Fruit fly (Drosophila melanogaster) whole organism, embryonic: ENCODE measurements around the gene CG42232.

ENCODE experiments used
- Adf1 ChIP-seq: fragments of 200-800 bp; sonication (Bioruptor generic); IDR thresholded peaks from 2 replicates; pipeline ENCODE4 v1.3.6; 2022; ENCODE audit warnings: missing biosample characterization, missing genetic modification characterization
- Antp ChIP-seq: fragments of 200-800 bp; sonication (Bioruptor generic); optimal IDR thresholded peaks from 3 replicates; lab custom pipeline; 2016; ENCODE audit warnings: missing biosample characterization, missing genetic modification characterization
- Blimp-1 ChIP-seq: fragments of 200-800 bp; sonication (Bioruptor generic); optimal IDR thresholded peaks from 3 replicates; lab custom pipeline; 2018; ENCODE audit warnings: missing biosample characterization, missing genetic modification characterization, mild to moderate bottlenecking, moderate library complexity, missing genetic modification reagents
- CG10654 ChIP-seq: fragments of 200-800 bp; sonication (Bioruptor generic); optimal IDR thresholded peaks from 2 replicates; lab custom pipeline; 2016; ENCODE audit warnings: missing biosample characterization, missing genetic modification characterization
- CG11456 ChIP-seq: fragments of 200-800 bp; sonication (Bioruptor generic); IDR thresholded peaks from 3 replicates; pipeline ENCODE4 v1.3.6; 2022; ENCODE audit warnings: missing biosample characterization, missing genetic modification characterization
- CG12219 ChIP-seq: fragments of 200-800 bp; sonication (Bioruptor generic); optimal IDR thresholded peaks from 3 replicates; lab custom pipeline; 2018; ENCODE audit warnings: missing biosample characterization, mild to moderate bottlenecking, missing genetic modification characterization
- CG12659 ChIP-seq: fragments of 200-800 bp; sonication (Bioruptor generic); optimal IDR thresholded peaks from 3 replicates; lab custom pipeline; 2017; ENCODE audit warnings: mild to moderate bottlenecking, missing biosample characterization, missing genetic modification reagents, missing genetic modification characterization
- CG15514 ChIP-seq: fragments of 200-800 bp; sonication (Bioruptor generic); optimal IDR thresholded peaks from 3 replicates; lab custom pipeline; 2017; ENCODE audit warnings: missing biosample characterization, missing genetic modification characterization, mild to moderate bottlenecking, moderate library complexity, missing genetic modification reagents
- CG16779 ChIP-seq: fragments of 200-800 bp; sonication (Bioruptor generic); IDR thresholded peaks from 2 replicates; pipeline ENCODE4 v1.3.6; 2022; ENCODE audit warnings: missing biosample characterization, missing genetic modification characterization
- CG18599 ChIP-seq: fragments of 200-800 bp; sonication (Bioruptor generic); optimal IDR thresholded peaks from 3 replicates; lab custom pipeline; 2017; ENCODE audit warnings: missing biosample characterization, missing genetic modification characterization, mild to moderate bottlenecking, moderate library complexity, missing genetic modification reagents
- CG6654 ChIP-seq: fragments of 200-800 bp; sonication (Bioruptor generic); optimal IDR thresholded peaks from 2 replicates; lab custom pipeline; 2017; ENCODE audit warnings: missing biosample characterization, mild to moderate bottlenecking, missing genetic modification characterization
- CG6683 ChIP-seq: fragments of 200-800 bp; sonication (Bioruptor generic); optimal IDR thresholded peaks from 2 replicates; lab custom pipeline; 2017; ENCODE audit warnings: missing biosample characterization, mild to moderate bottlenecking, missing genetic modification characterization, missing genetic modification reagents
- CG6791 ChIP-seq: fragments of 200-800 bp; sonication (Bioruptor generic); IDR thresholded peaks from 3 replicates; pipeline ENCODE4 v1.3.6; 2022; ENCODE audit warnings: missing biosample characterization, missing genetic modification characterization; ENCODE audit not compliant: partially characterized antibody
- CG6854 ChIP-seq: fragments of 200-800 bp; sonication (Bioruptor generic); optimal IDR thresholded peaks from 3 replicates; lab custom pipeline; 2017; ENCODE audit warnings: missing biosample characterization, mild to moderate bottlenecking, missing genetic modification characterization
- CG7556 ChIP-seq: fragments of 200-800 bp; sonication (Bioruptor generic); optimal IDR thresholded peaks from 2 replicates; lab custom pipeline; 2017; ENCODE audit warnings: missing biosample characterization, mild to moderate bottlenecking, missing genetic modification characterization
- CoRest ChIP-seq: fragments of 200-800 bp; sonication (Bioruptor generic); optimal IDR thresholded peaks from 3 replicates; lab custom pipeline; 2018; ENCODE audit warnings: missing biosample characterization, mild to moderate bottlenecking, missing genetic modification characterization, moderate library complexity
- Dll ChIP-seq: fragments of 200-800 bp; sonication (Bioruptor generic); IDR thresholded peaks from 4 replicates; pipeline ENCODE4 v1.3.6; 2022; ENCODE audit warnings: missing biosample characterization, missing genetic modification characterization; ENCODE audit not compliant: partially characterized antibody
- H15 ChIP-seq: fragments of 200-800 bp; sonication (Bioruptor generic); IDR thresholded peaks from 3 replicates; pipeline ENCODE4 v1.3.6; 2022; ENCODE audit warnings: missing biosample characterization, missing genetic modification characterization
- HLHmδ ChIP-seq: fragments of 200-800 bp; sonication (Bioruptor generic); optimal IDR thresholded peaks from 2 replicates; lab custom pipeline; 2018; ENCODE audit warnings: missing biosample characterization, mild to moderate bottlenecking, missing genetic modification characterization, moderate library complexity
- HmgD ChIP-seq: fragments of 200-800 bp; sonication (Bioruptor generic); optimal IDR thresholded peaks from 3 replicates; lab custom pipeline; 2016; ENCODE audit warnings: missing biosample characterization, missing genetic modification characterization
- Lhr ChIP-seq: fragments of 200-800 bp; sonication (Bioruptor generic); optimal IDR thresholded peaks from 3 replicates; lab custom pipeline; 2017; ENCODE audit warnings: mild to moderate bottlenecking, missing biosample characterization, missing genetic modification reagents, missing genetic modification characterization
- MESR4 ChIP-seq: fragments of 200-800 bp; sonication (Bioruptor generic); optimal IDR thresholded peaks from 2 replicates; lab custom pipeline; 2018; ENCODE audit warnings: missing biosample characterization, mild to moderate bottlenecking, missing genetic modification characterization, moderate library complexity
- TFAM ChIP-seq: fragments of 200-800 bp; sonication (Bioruptor generic); optimal IDR thresholded peaks from 2 replicates; lab custom pipeline; 2017; ENCODE audit warnings: missing biosample characterization, missing genetic modification characterization, inconsistent platforms
- Usf ChIP-seq: fragments of 200-800 bp; sonication (Bioruptor generic); optimal IDR thresholded peaks from 2 replicates; lab custom pipeline; 2017; ENCODE audit warnings: missing genotype, missing biosample characterization, missing genetic modification characterization
- ab ChIP-seq: fragments of 200-800 bp; sonication (Bioruptor generic); optimal IDR thresholded peaks from 2 replicates; lab custom pipeline; 2016; ENCODE audit warnings: missing biosample characterization, missing genetic modification characterization
- ara ChIP-seq: fragments of 200-800 bp; sonication (Bioruptor generic); IDR thresholded peaks from 2 replicates; pipeline ENCODE4 v1.3.6; 2022; ENCODE audit warnings: missing biosample characterization, missing genetic modification characterization
- ase ChIP-seq: fragments of 200-800 bp; sonication (Bioruptor generic); IDR thresholded peaks from 3 replicates; pipeline ENCODE4 v1.3.6; 2022; ENCODE audit warnings: missing biosample characterization, missing genetic modification characterization
- bcd ChIP-seq: fragments of 200-800 bp; sonication (Bioruptor generic); optimal IDR thresholded peaks from 2 replicates; lab custom pipeline; 2017; ENCODE audit warnings: missing biosample characterization, mild to moderate bottlenecking, missing genetic modification characterization
- chif ChIP-seq, 2 experiments: fragments of 200-800 bp; sonication (Bioruptor generic); optimal IDR thresholded peaks; 3 replicates each; lab custom pipeline; 2016; ENCODE audit warnings: missing biosample characterization in 2 of 2, missing genetic modification characterization in 2 of 2
- chn ChIP-seq: fragments of 200-800 bp; sonication (Bioruptor generic); optimal IDR thresholded peaks from 2 replicates; lab custom pipeline; 2016; ENCODE audit warnings: missing biosample characterization, missing genetic modification characterization
- crol ChIP-seq: fragments of 200-800 bp; sonication (Bioruptor generic); IDR thresholded peaks from 2 replicates; pipeline ENCODE4 v1.3.6; 2022; ENCODE audit warnings: missing biosample characterization, missing genetic modification characterization
- da ChIP-seq: fragments of 200-800 bp; sonication (Bioruptor generic); optimal IDR thresholded peaks from 2 replicates; lab custom pipeline; 2016; ENCODE audit warnings: missing biosample characterization, missing genetic modification characterization
- dati ChIP-seq: fragments of 200-800 bp; sonication (Bioruptor generic); IDR thresholded peaks from 2 replicates; pipeline ENCODE4 v1.3.6; 2022; ENCODE audit warnings: missing biosample characterization, missing genetic modification characterization
- esg ChIP-seq: fragments of 200-800 bp; sonication (Bioruptor generic); conservative IDR thresholded peaks from 2 replicates; pipeline ENCODE4 v1.3.6; 2022; ENCODE audit warnings: missing biosample characterization, missing genetic modification characterization
- fd102C ChIP-seq: fragments of 200-800 bp; sonication (Bioruptor generic); optimal IDR thresholded peaks from 2 replicates; lab custom pipeline; 2018; ENCODE audit warnings: missing biosample characterization, mild to moderate bottlenecking, missing genetic modification characterization, moderate library complexity
- fd64A ChIP-seq: fragments of 200-800 bp; sonication (Bioruptor generic); optimal IDR thresholded peaks from 3 replicates; lab custom pipeline; 2018; ENCODE audit warnings: missing biosample characterization, mild to moderate bottlenecking, missing genetic modification characterization
- fru ChIP-seq: fragments of >200 bp; optimal IDR thresholded peaks from 2 replicates; lab custom pipeline; 2017
- hkb ChIP-seq, 2 experiments: fragments of 200-800 bp in 1 of 2; fragments of >200 bp in 1 of 2; sonication (Bioruptor generic) in 1 of 2; IDR thresholded peaks in 1 of 2; optimal IDR thresholded peaks in 1 of 2; 2 replicates each; pipeline versions ENCODE4 v1.3.6 to Lab custom; 2017 to 2022; ENCODE audit warnings: missing biosample characterization in 1 of 2, missing genetic modification characterization in 1 of 2
- inv ChIP-seq: fragments of 200-800 bp; sonication (Bioruptor generic); IDR thresholded peaks from 2 replicates; pipeline ENCODE4 v1.3.6; 2022; ENCODE audit warnings: missing biosample characterization, missing genetic modification characterization; ENCODE audit not compliant: partially characterized antibody
- lab ChIP-seq: fragments of 200-800 bp; sonication (Bioruptor generic); optimal IDR thresholded peaks from 3 replicates; lab custom pipeline; 2017; ENCODE audit warnings: missing biosample characterization, missing genetic modification characterization, mild to moderate bottlenecking, moderate library complexity, missing genetic modification reagents
- onecut ChIP-seq: fragments of 200-800 bp; sonication (Bioruptor generic); IDR thresholded peaks from 2 replicates; pipeline ENCODE4 v1.3.6; 2022; ENCODE audit warnings: missing biosample characterization, missing genetic modification characterization
- pita ChIP-seq: fragments of 200-800 bp; sonication (Bioruptor generic); optimal IDR thresholded peaks from 2 replicates; lab custom pipeline; 2017; ENCODE audit warnings: missing biosample characterization, mild to moderate bottlenecking, missing genetic modification characterization
- rib ChIP-seq: fragments of 200-800 bp; sonication (Bioruptor generic); IDR thresholded peaks from 2 replicates; pipeline ENCODE4 v1.3.6; 2022; ENCODE audit warnings: missing biosample characterization, missing genetic modification characterization
- row ChIP-seq: fragments of 200-800 bp; sonication (Bioruptor generic); IDR thresholded peaks from 3 replicates; pipeline ENCODE4 v1.3.6; 2022; ENCODE audit warnings: missing biosample characterization, missing genetic modification characterization
- sens-2 ChIP-seq: fragments of 200-800 bp; sonication (Bioruptor generic); IDR thresholded peaks from 2 replicates; pipeline ENCODE4 v1.3.6; 2022; ENCODE audit warnings: missing biosample characterization, missing genetic modification characterization
- tll ChIP-seq, 2 experiments: fragments of 200-800 bp in 1 of 2; fragments of >200 bp in 1 of 2; sonication (Bioruptor generic) in 1 of 2; optimal IDR thresholded peaks; 2 replicates each; lab custom pipeline; 2017 to 2019; ENCODE audit warnings: missing biosample characterization in 2 of 2, missing genetic modification characterization in 2 of 2, mild to moderate bottlenecking in 1 of 2, moderate library complexity in 1 of 2
- trem ChIP-seq: fragments of 200-800 bp; optimal IDR thresholded peaks from 3 replicates; lab custom pipeline; 2019; ENCODE audit warnings: missing biosample characterization, mild to moderate bottlenecking, missing genetic modification characterization, moderate library complexity
- usp ChIP-seq: fragments of >200 bp; optimal IDR thresholded peaks from 2 replicates; lab custom pipeline; 2017; ENCODE audit warnings: missing biosample characterization, missing genetic modification characterization
- vvl ChIP-seq: fragments of 200-800 bp; sonication (Bioruptor generic); IDR thresholded peaks from 2 replicates; pipeline ENCODE4 v1.3.6; 2022; ENCODE audit warnings: missing biosample characterization, missing genetic modification characterization
- zf30C ChIP-seq: fragments of 200-800 bp; sonication (Bioruptor generic); optimal IDR thresholded peaks from 3 replicates; lab custom pipeline; 2018; ENCODE audit warnings: missing biosample characterization, mild to moderate bottlenecking, missing genetic modification characterization

Gene CG42232

dm6 chr3R:16441367-16441923, 28.0 kb downstream of the CG42232 start, which contains the start of gene ema (continued):
- TF ChIP-seq Adf1, result peak; percentile 20; the same call in 1 of the 2 replicates
- 0 out of 2 replicates have a peak, but pooled peaks have one; percentile 22 for TF ChIP-seq rib
- no peak for TF ChIP-seq CG18599 (GFP tag; lab: Kevin White, UChicago)
- no peak for TF ChIP-seq CG7556 (GFP tag; lab: Kevin White, UChicago)
- TF ChIP-seq H15 (GFP tag; lab: Robert Waterston, UW), result no peak
- no peak for TF ChIP-seq ara (GFP tag; lab: Robert Waterston, UW)
- peak in 1 of 2 experiments; percentile 18 for TF ChIP-seq chif (GFP tag; optimal IDR thresholded peaks at IDR 0.05; lab: Kevin White, UChicago)
- peak; percentile 54 for TF ChIP-seq trem (tag; lab: Kevin White, UChicago)
- no peak for TF ChIP-seq lab (GFP tag; lab: Kevin White, UChicago)
- TF ChIP-seq Dll (GFP tag; lab: Robert Waterston, UW), result peak; percentile 46; the same call in 2 of the 4 replicates
- no peak for TF ChIP-seq onecut (GFP tag; lab: Robert Waterston, UW)
- no peak for TF ChIP-seq HLHmδ (GFP tag; lab: Kevin White, UChicago)
- no peak for TF ChIP-seq dati
- TF ChIP-seq row (GFP tag; lab: Robert Waterston, UW), result peak; percentile 90
- no peak for TF ChIP-seq tll (GFP tag; optimal IDR thresholded peaks at IDR 0.05; lab: Kevin White, UChicago)
- TF ChIP-seq crol, result no peak
- peak; percentile 90 for TF ChIP-seq MESR4 (GFP tag; lab: Kevin White, UChicago)
- TF ChIP-seq CG6791 (GFP tag; lab: Robert Waterston, UW), result 0 out of 3 replicates have a peak, but pooled peaks have one; percentile 7
- TF ChIP-seq ase (GFP tag; lab: Robert Waterston, UW), result no peak
- no peak for TF ChIP-seq da
- TF ChIP-seq HmgD (GFP tag; lab: Kevin White, UChicago), result no peak
- no peak for TF ChIP-seq hkb (optimal IDR thresholded peaks at IDR 0.05; lab: Kevin White, UChicago)
- TF ChIP-seq hkb (GFP tag; IDR thresholded peaks at IDR 0.05; lab: Robert Waterston, UW), result no peak
- TF ChIP-seq ab, result no peak
- no peak for TF ChIP-seq fd102C (GFP tag; lab: Kevin White, UChicago)
- no peak for TF ChIP-seq CG16779 (GFP tag; lab: Robert Waterston, UW)
- TF ChIP-seq CG6654, result no peak
- TF ChIP-seq TFAM (GFP tag; lab: Kevin White, UChicago), result no peak
- no peak for TF ChIP-seq CG12219 (GFP tag; lab: Kevin White, UChicago)
- TF ChIP-seq CG10654 (GFP tag; lab: Kevin White, UChicago), result no peak
- TF ChIP-seq bcd (GFP tag; lab: Kevin White, UChicago), result no peak
- TF ChIP-seq CG6683 (GFP tag; lab: Kevin White, UChicago), result no peak
- TF ChIP-seq fd64A (GFP tag; lab: Kevin White, UChicago), result no peak
- no peak for TF ChIP-seq Usf (GFP tag; lab: Kevin White, UChicago)
- peak; percentile 1 for TF ChIP-seq Antp
- TF ChIP-seq vvl (GFP tag; lab: Robert Waterston, UW), result 0 out of 2 replicates have a peak, but pooled peaks have one; percentile 40
- TF ChIP-seq CoRest, result no peak
- TF ChIP-seq CG11456 (GFP tag; lab: Robert Waterston, UW), result no peak
- peak; percentile 61 for TF ChIP-seq CG12659 (GFP tag; lab: Kevin White, UChicago)
- TF ChIP-seq pita (GFP tag; lab: Kevin White, UChicago), result no peak
- no peak for TF ChIP-seq CG6854
- TF ChIP-seq CG15514 (GFP tag; lab: Kevin White, UChicago), result peak; percentile 98
- TF ChIP-seq chn (GFP tag; lab: Kevin White, UChicago), result no peak
- TF ChIP-seq Blimp-1 (GFP tag; lab: Kevin White, UChicago), result no peak
- TF ChIP-seq sens-2 (GFP tag; lab: Robert Waterston, UW), result no peak
- no peak for TF ChIP-seq inv
- no peak for TF ChIP-seq Lhr
- no peak for TF ChIP-seq esg (GFP tag; lab: Robert Waterston, UW)
- no peak for TF ChIP-seq fru
- TF ChIP-seq usp, result no peak
- TF ChIP-seq zf30C (GFP tag; lab: Kevin White, UChicago), result no peak
